Fruit fly (Drosophila melanogaster) whole organism, embryonic: ENCODE data around the gene Scm.

Experiments
- ATbp ChIP-seq: fragments of 200-800 bp; sonication (Bioruptor generic); optimal IDR thresholded peaks from 2 replicates; lab custom pipeline; 2017; ENCODE audit warnings: missing biosample characterization, mild to moderate bottlenecking, missing genetic modification characterization, missing genetic modification reagents
- CG10209 ChIP-seq: fragments of 200-800 bp; sonication (Bioruptor generic); optimal IDR thresholded peaks from 3 replicates; lab custom pipeline; 2017; ENCODE audit warnings: missing biosample characterization, mild to moderate bottlenecking, missing genetic modification characterization, missing genetic modification reagents
- CG10267 ChIP-seq: fragments of 200-800 bp; sonication (Bioruptor generic); optimal IDR thresholded peaks from 2 replicates; lab custom pipeline; 2018; ENCODE audit warnings: missing biosample characterization, mild to moderate bottlenecking, missing genetic modification characterization, moderate library complexity
- CG12104 ChIP-seq: fragments of 200-800 bp; sonication (Bioruptor generic); optimal IDR thresholded peaks from 3 replicates; lab custom pipeline; 2016; ENCODE audit warnings: missing biosample characterization, missing genetic modification characterization
- CG13424 ChIP-seq: fragments of 200-800 bp; sonication (Bioruptor generic); optimal IDR thresholded peaks from 2 replicates; lab custom pipeline; 2019; ENCODE audit warnings: missing biosample characterization, mild to moderate bottlenecking, missing genetic modification characterization, moderate library complexity
- CG15011 ChIP-seq: fragments of 200-800 bp; sonication (Bioruptor generic); optimal IDR thresholded peaks from 3 replicates; lab custom pipeline; 2018; ENCODE audit warnings: missing biosample characterization, mild to moderate bottlenecking, missing genetic modification characterization
- CG15073 ChIP-seq: fragments of 200-800 bp; sonication (Bioruptor generic); optimal IDR thresholded peaks from 2 replicates; lab custom pipeline; 2016; ENCODE audit warnings: missing biosample characterization, missing genetic modification characterization
- CG1647 ChIP-seq: fragments of 200-800 bp; sonication (Bioruptor generic); optimal IDR thresholded peaks from 3 replicates; lab custom pipeline; 2016; ENCODE audit warnings: missing biosample characterization, missing genetic modification characterization
- CG16863 ChIP-seq: fragments of 200-800 bp; sonication (Bioruptor generic); optimal IDR thresholded peaks from 3 replicates; lab custom pipeline; 2016; ENCODE audit warnings: missing biosample characterization, missing genetic modification characterization
- CG1792 ChIP-seq: fragments of 200-800 bp; sonication (Bioruptor generic); optimal IDR thresholded peaks from 2 replicates; lab custom pipeline; 2016; ENCODE audit warnings: missing biosample characterization, missing genetic modification characterization
- CG18011 ChIP-seq: fragments of 200-800 bp; sonication (Bioruptor generic); optimal IDR thresholded peaks from 2 replicates; lab custom pipeline; 2017; ENCODE audit warnings: missing biosample characterization, missing genetic modification characterization, mild to moderate bottlenecking, moderate library complexity, missing genotype
- CG2129 ChIP-seq: fragments of 200-800 bp; sonication (Bioruptor generic); IDR thresholded peaks from 2 replicates; pipeline ENCODE4 v1.3.6; 2022; ENCODE audit warnings: missing biosample characterization, missing genetic modification characterization; ENCODE audit not compliant: partially characterized antibody
- CG30020 ChIP-seq: fragments of 200-800 bp; optimal IDR thresholded peaks from 2 replicates; lab custom pipeline; 2019; ENCODE audit warnings: missing biosample characterization, mild to moderate bottlenecking, missing genetic modification characterization, moderate library complexity
- CG30431 ChIP-seq: fragments of 200-800 bp; sonication (Bioruptor generic); optimal IDR thresholded peaks from 2 replicates; lab custom pipeline; 2017; ENCODE audit warnings: missing biosample characterization, missing genetic modification characterization
- CG31224 ChIP-seq: fragments of 200-800 bp; sonication (Bioruptor generic); IDR thresholded peaks from 2 replicates; pipeline ENCODE4 v1.3.6; 2022; ENCODE audit warnings: missing biosample characterization, missing genetic modification characterization
- CG3838 ChIP-seq: fragments of 200-800 bp; sonication (Bioruptor generic); optimal IDR thresholded peaks from 3 replicates; lab custom pipeline; 2016; ENCODE audit warnings: missing biosample characterization, missing genetic modification characterization
- CG4282 ChIP-seq: fragments of 200-800 bp; sonication (Bioruptor generic); optimal IDR thresholded peaks from 2 replicates; lab custom pipeline; 2016; ENCODE audit warnings: missing biosample characterization, missing genetic modification characterization
- CG4730 ChIP-seq: fragments of 200-800 bp; sonication (Bioruptor generic); IDR thresholded peaks from 2 replicates; pipeline ENCODE4 v1.3.6; 2022; ENCODE audit warnings: missing biosample characterization, missing genetic modification characterization
- CG4820 ChIP-seq: fragments of 200-800 bp; sonication (Bioruptor generic); optimal IDR thresholded peaks from 3 replicates; lab custom pipeline; 2016; ENCODE audit warnings: missing biosample characterization, missing genetic modification characterization
- CG7963 ChIP-seq: fragments of 200-800 bp; sonication (Bioruptor generic); IDR thresholded peaks from 3 replicates; pipeline ENCODE4 v1.3.6; 2022; ENCODE audit warnings: missing biosample characterization, missing genetic modification characterization; ENCODE audit not compliant: partially characterized antibody
- CG8765 ChIP-seq: fragments of 200-800 bp; sonication (Bioruptor generic); IDR thresholded peaks from 2 replicates; pipeline ENCODE4 v1.3.6; 2022; ENCODE audit warnings: missing biosample characterization, missing genetic modification characterization
- Camta ChIP-seq: fragments of 200-800 bp; sonication (Bioruptor generic); optimal IDR thresholded peaks from 2 replicates; lab custom pipeline; 2016; ENCODE audit warnings: missing biosample characterization, missing genetic modification characterization
- Dref ChIP-seq: fragments of 200-800 bp; sonication (Bioruptor generic); IDR thresholded peaks from 2 replicates; pipeline ENCODE4 v1.3.6; 2022; ENCODE audit warnings: missing biosample characterization, missing genetic modification characterization
- E2f1 ChIP-seq: fragments of 200-800 bp; sonication (Bioruptor generic); IDR thresholded peaks from 2 replicates; pipeline ENCODE4 v1.3.6; 2022; ENCODE audit warnings: missing biosample characterization, missing genetic modification characterization
- E2f2 ChIP-seq: fragments of 200-800 bp; sonication (Bioruptor generic); IDR thresholded peaks from 2 replicates; pipeline ENCODE4 v1.3.6; 2022; ENCODE audit warnings: missing biosample characterization, missing genetic modification characterization
- ERR ChIP-seq: fragments of 200-800 bp; sonication (Bioruptor generic); optimal IDR thresholded peaks from 2 replicates; lab custom pipeline; 2016; ENCODE audit warnings: missing biosample characterization, missing genetic modification characterization
- Lim3 ChIP-seq: fragments of 200-800 bp; sonication (Bioruptor generic); IDR thresholded peaks from 2 replicates; pipeline ENCODE4 v1.3.6; 2022; ENCODE audit warnings: missing biosample characterization, missing genetic modification characterization
- MTF-1 ChIP-seq: fragments of 200-800 bp; sonication (Bioruptor generic); optimal IDR thresholded peaks from 2 replicates; lab custom pipeline; 2018; ENCODE audit warnings: missing biosample characterization, mild to moderate bottlenecking, missing genetic modification characterization, borderline replicate concordance
- Mrtf ChIP-seq: fragments of 200-800 bp; sonication (Bioruptor generic); IDR thresholded peaks from 3 replicates; pipeline ENCODE4 v1.3.6; 2022; ENCODE audit warnings: missing biosample characterization, missing genetic modification characterization
- Ravus ChIP-seq: fragments of 200-800 bp; sonication (Bioruptor generic); IDR thresholded peaks from 2 replicates; pipeline ENCODE4 v1.3.6; 2022; ENCODE audit warnings: missing biosample characterization, missing genetic modification characterization
- Scr ChIP-seq: fragments of 200-800 bp; sonication (Bioruptor generic); IDR thresholded peaks from 2 replicates; pipeline ENCODE4 v1.3.6; 2022; ENCODE audit warnings: missing biosample characterization, missing genetic modification characterization; ENCODE audit not compliant: partially characterized antibody
- aop ChIP-seq: fragments of 200-800 bp; sonication (Bioruptor generic); IDR thresholded peaks from 2 replicates; pipeline ENCODE4 v1.3.6; 2022; ENCODE audit warnings: missing biosample characterization, missing genetic modification characterization
- ato ChIP-seq: fragments of 200-800 bp; sonication (Bioruptor generic); IDR thresholded peaks from 2 replicates; pipeline ENCODE4 v1.3.6; 2022; ENCODE audit warnings: missing biosample characterization, missing genetic modification characterization; ENCODE audit not compliant: partially characterized antibody
- az2 ChIP-seq: fragments of 200-800 bp; sonication (Bioruptor generic); optimal IDR thresholded peaks from 3 replicates; lab custom pipeline; 2016; ENCODE audit warnings: missing biosample characterization, missing genetic modification characterization
- chif ChIP-seq, 2 experiments: fragments of 200-800 bp; sonication (Bioruptor generic); optimal IDR thresholded peaks; 3 replicates each; lab custom pipeline; 2016; ENCODE audit warnings: missing biosample characterization in 2 of 2, missing genetic modification characterization in 2 of 2
- crc ChIP-seq: fragments of 200-800 bp; sonication (Bioruptor generic); optimal IDR thresholded peaks from 2 replicates; lab custom pipeline; 2016; ENCODE audit warnings: missing biosample characterization, missing genetic modification characterization
- da ChIP-seq: fragments of 200-800 bp; sonication (Bioruptor generic); optimal IDR thresholded peaks from 2 replicates; lab custom pipeline; 2016; ENCODE audit warnings: missing biosample characterization, missing genetic modification characterization
- ewg ChIP-seq: fragments of 200-800 bp; sonication (Bioruptor generic); optimal IDR thresholded peaks from 3 replicates; lab custom pipeline; 2017; ENCODE audit warnings: mild to moderate bottlenecking, missing biosample characterization, missing genetic modification reagents, missing genetic modification characterization
- ftz-f1 ChIP-seq: fragments of 200-800 bp; sonication (Bioruptor generic); optimal IDR thresholded peaks from 2 replicates; lab custom pipeline; 2016; ENCODE audit warnings: missing biosample characterization, missing genetic modification characterization
- gsb ChIP-seq: fragments of 200-800 bp; sonication (Bioruptor generic); IDR thresholded peaks from 2 replicates; pipeline ENCODE4 v1.3.6; 2022; ENCODE audit warnings: missing biosample characterization, missing genetic modification characterization
- gt ChIP-seq: fragments of 200-800 bp; sonication (Bioruptor generic); IDR thresholded peaks from 2 replicates; pipeline ENCODE4 v1.3.6; 2022; ENCODE audit warnings: missing biosample characterization, missing genetic modification characterization
- kay ChIP-seq: fragments of 200-800 bp; sonication (Bioruptor generic); optimal IDR thresholded peaks from 2 replicates; lab custom pipeline; 2016; ENCODE audit warnings: missing biosample characterization, missing genetic modification characterization
- lab ChIP-seq: fragments of 200-800 bp; sonication (Bioruptor generic); optimal IDR thresholded peaks from 3 replicates; lab custom pipeline; 2017; ENCODE audit warnings: missing biosample characterization, missing genetic modification characterization, mild to moderate bottlenecking, moderate library complexity, missing genetic modification reagents
- psq ChIP-seq: fragments of 200-800 bp; sonication (Bioruptor generic); optimal IDR thresholded peaks from 2 replicates; lab custom pipeline; 2017; ENCODE audit warnings: missing biosample characterization, missing genetic modification characterization
- sna ChIP-seq: fragments of 200-800 bp; sonication (Bioruptor generic); IDR thresholded peaks from 2 replicates; pipeline ENCODE4 v1.3.6; 2022; ENCODE audit warnings: missing biosample characterization, missing genetic modification characterization; ENCODE audit not compliant: partially characterized antibody
- so ChIP-seq: fragments of 200-800 bp; sonication (Bioruptor generic); IDR thresholded peaks from 3 replicates; pipeline ENCODE4 v1.3.6; 2022; ENCODE audit warnings: missing biosample characterization, missing genetic modification characterization
- tin ChIP-seq: fragments of 200-800 bp; sonication (Bioruptor generic); optimal IDR thresholded peaks from 3 replicates; lab custom pipeline; 2016; ENCODE audit warnings: missing biosample characterization, missing genetic modification characterization
- trem ChIP-seq: fragments of 200-800 bp; optimal IDR thresholded peaks from 3 replicates; lab custom pipeline; 2019; ENCODE audit warnings: missing biosample characterization, mild to moderate bottlenecking, missing genetic modification characterization, moderate library complexity
- unc-4 ChIP-seq: fragments of 200-800 bp; sonication (Bioruptor generic); IDR thresholded peaks from 2 replicates; pipeline ENCODE4 v1.3.6; 2022; ENCODE audit warnings: missing biosample characterization, missing genetic modification characterization; ENCODE audit not compliant: partially characterized antibody
- vfl ChIP-seq: fragments of 200-800 bp; sonication (Bioruptor generic); optimal IDR thresholded peaks from 2 replicates; lab custom pipeline; 2016; ENCODE audit warnings: missing biosample characterization, missing genetic modification characterization
- wek ChIP-seq: fragments of 200-800 bp; sonication (Bioruptor generic); optimal IDR thresholded peaks from 3 replicates; lab custom pipeline; 2018; ENCODE audit warnings: missing biosample characterization, mild to moderate bottlenecking, missing genetic modification characterization, moderate library complexity

Gene Scm

dm6 chr3R:9598099-9598498 is 39.3 kb downstream of the Scm start (continued):
- TF ChIP-seq Ravus (GFP tag; lab: Robert Waterston, UW) (no peak), lab (GFP tag; lab: Kevin White, UChicago) (peak; percentile 37), CG12104 (GFP tag; lab: Kevin White, UChicago) (no peak), CG15073 (no peak), CG10209 (GFP tag; lab: Kevin White, UChicago) (peak; percentile 58), E2f1 (GFP tag; lab: Robert Waterston, UW) (peak; percentile 42; the same call in 1 of the 2 replicates), Dref (GFP tag; lab: Robert Waterston, UW) (no peak), CG15011 (no peak), Scr (no peak), CG8765 (GFP tag; lab: Robert Waterston, UW) (no peak; the same call in 1 of the 2 replicates), E2f2 (GFP tag; lab: Robert Waterston, UW) (no peak), ato (GFP tag; lab: Robert Waterston, UW) (no peak), CG18011 (GFP tag; lab: Kevin White, UChicago) (no peak), CG4820 (peak; percentile 71), so (GFP tag; lab: Robert Waterston, UW) (0 out of 3 replicates have a peak, but pooled peaks have one; percentile 15), trem (tag; lab: Kevin White, UChicago) (peak; percentile 35), CG31224 (GFP tag; lab: Robert Waterston, UW) (no peak), Lim3 (no peak), CG4730 (no peak), vfl (GFP tag; lab: Kevin White, UChicago) (no peak), unc-4 (no peak), CG30020 (tag; lab: Kevin White, UChicago) (no peak), gsb (GFP tag; lab: Robert Waterston, UW) (no peak), CG7963 (GFP tag; lab: Robert Waterston, UW) (no peak), wek (GFP tag; lab: Kevin White, UChicago) (no peak), gt (no peak), CG30431 (peak; percentile 35), CG10267 (tag; lab: Kevin White, UChicago) (peak; percentile 45), CG3838 (GFP tag; lab: Kevin White, UChicago) (no peak), da (GFP tag; lab: Kevin White, UChicago) (no peak), sna (GFP tag; lab: Robert Waterston, UW) (no peak), psq (no peak), az2 (GFP tag; lab: Kevin White, UChicago) (peak; percentile 59), chif (GFP tag; optimal IDR thresholded peaks at IDR 0.05; lab: Kevin White, UChicago) (peak; percentile 56 to 76), crc (GFP tag; lab: Kevin White, UChicago) (no peak), Camta (GFP tag; lab: Kevin White, UChicago) (peak; percentile 12), MTF-1 (GFP tag; lab: Kevin White, UChicago) (no peak), Mrtf (GFP tag; lab: Robert Waterston, UW) (0 out of 3 replicates have a peak, but pooled peaks have one; percentile 18), ERR (GFP tag; lab: Kevin White, UChicago) (no peak), CG4282 (GFP tag; lab: Kevin White, UChicago) (no peak), CG1647 (GFP tag; lab: Kevin White, UChicago) (no peak), aop (GFP tag; lab: Robert Waterston, UW) (no peak), CG16863 (GFP tag; lab: Kevin White, UChicago) (peak; percentile 59), CG2129 (GFP tag; lab: Robert Waterston, UW) (no peak), kay (no peak), tin (peak; percentile 64), ewg (GFP tag; lab: Kevin White, UChicago) (peak; percentile 48), CG13424 (tag; lab: Kevin White, UChicago) (peak; percentile 47), ftz-f1 (GFP tag; lab: Kevin White, UChicago) (no peak), CG1792 (GFP tag; lab: Kevin White, UChicago) (no peak), ATbp (GFP tag; lab: Kevin White, UChicago) (peak; percentile 46)
